Fruit fly (Drosophila melanogaster): ENCODE data around the gene CG13728.

Gene CG13728

dm6 chr3L:17364023-17364422, 18.5 kb downstream of the CG13728 start:
- TF ChIP-seq vnd (GFP tag; IDR thresholded peaks at IDR 0.05; ENCODE audit: partially characterized antibody) (0 out of 3 replicates have a peak, but pooled peaks have one; percentile 12), sqz (GFP tag; optimal IDR thresholded peaks at IDR 0.05) (peak; percentile 55), pros (GFP tag; optimal IDR thresholded peaks at IDR 0.05) (peak; percentile 72), tap (tag; optimal IDR thresholded peaks at IDR 0.05) (peak; percentile 50), Dek (tag; optimal IDR thresholded peaks at IDR 0.05) (no peak), tll (GFP tag; optimal IDR thresholded peaks at IDR 0.05) (peak in 1 of 2 experiments; percentile 62), CG4360 (GFP tag; IDR thresholded peaks at IDR 0.05) (peak; percentile 55; the same call in 1 of the 2 replicates), CG13894 (tag; optimal IDR thresholded peaks at IDR 0.05) (peak; percentile 14), oc (tag; optimal IDR thresholded peaks at IDR 0.05) (peak; percentile 89), Hr3 (GFP tag; optimal IDR thresholded peaks at IDR 0.05) (no peak), Spps (tag; optimal IDR thresholded peaks at IDR 0.05) (no peak)

- TF ChIP-seq Hand (GFP tag; optimal IDR thresholded peaks at IDR 0.05), result no peak
- TF ChIP-seq CG4360 (GFP tag; IDR thresholded peaks at IDR 0.05), result no peak
- TF ChIP-seq Tbp (GFP tag; optimal IDR thresholded peaks at IDR 0.05), result no peak
- peak; percentile 66 for TF ChIP-seq grn (GFP tag; optimal IDR thresholded peaks at IDR 0.05)
- TF ChIP-seq Doc2 (GFP tag; IDR thresholded peaks at IDR 0.05), result no peak
- TF ChIP-seq sens (GFP tag), result peak; percentile 23
- TF ChIP-seq CG8944 (GFP tag; optimal IDR thresholded peaks at IDR 0.05), result no peak
- peak; percentile 80 for TF ChIP-seq zen (tag; optimal IDR thresholded peaks at IDR 0.05)
- peak; percentile 27 for TF ChIP-seq nerfin-1 (tag; optimal IDR thresholded peaks at IDR 0.05)
- no peak for TF ChIP-seq CoRest (tag; optimal IDR thresholded peaks at IDR 0.05)
- TF ChIP-seq tll (GFP tag; optimal IDR thresholded peaks at IDR 0.05), result peak in 1 of 2 experiments; percentile 35
- peak; percentile 68 for TF ChIP-seq oc (tag; optimal IDR thresholded peaks at IDR 0.05)
- TF ChIP-seq pros (GFP tag; optimal IDR thresholded peaks at IDR 0.05), result peak; percentile 21
- no peak for TF ChIP-seq HHEX (GFP tag; optimal IDR thresholded peaks at IDR 0.05)
- TF ChIP-seq CG7357 (GFP tag; IDR thresholded peaks at IDR 0.05), result 0 out of 3 replicates have a peak, but pooled peaks have one; percentile 17
- TF ChIP-seq chinmo (GFP tag; IDR thresholded peaks at IDR 0.05; ENCODE audit: partially characterized antibody), result no peak
- no peak for TF ChIP-seq tap (tag; optimal IDR thresholded peaks at IDR 0.05)
- TF ChIP-seq CG18764 (GFP tag; optimal IDR thresholded peaks at IDR 0.05), result no peak
- TF ChIP-seq CG17802 (tag; optimal IDR thresholded peaks at IDR 0.05), result no peak
- TF ChIP-seq CG13296 (GFP tag; optimal IDR thresholded peaks at IDR 0.05), result no peak
Measured at dm6 chr3L:17362940-17363339, 19.6 kb downstream of the CG13728 start.

dm6 chr3L:17361925-17362324, 20.6 kb downstream of the CG13728 start:
- no peak for TF ChIP-seq CG4820 (GFP tag; optimal IDR thresholded peaks at IDR 0.05)
- no peak for TF ChIP-seq CG11093 (GFP tag; IDR thresholded peaks at IDR 0.05)
- no peak for TF ChIP-seq bbx (GFP tag; IDR thresholded peaks at IDR 0.05; ENCODE audit: partially characterized antibody)
- TF ChIP-seq wdn (GFP tag; IDR thresholded peaks at IDR 0.05), result no peak
- TF ChIP-seq CG4424 (GFP tag; optimal IDR thresholded peaks at IDR 0.05), result no peak
- no peak for TF ChIP-seq CG17912 (GFP tag; optimal IDR thresholded peaks at IDR 0.05)
- no peak for TF ChIP-seq ham (GFP tag; IDR thresholded peaks at IDR 0.05)
- no peak for TF ChIP-seq sens-2 (GFP tag; IDR thresholded peaks at IDR 0.05)
- TF ChIP-seq CG4617 (GFP tag; optimal IDR thresholded peaks at IDR 0.05; ENCODE audit: borderline replicate concordance), result no peak
- no peak for TF ChIP-seq CG12391 (tag; optimal IDR thresholded peaks at IDR 0.05)
- TF ChIP-seq ATbp (GFP tag; optimal IDR thresholded peaks at IDR 0.05), result no peak
- TF ChIP-seq CG13296 (GFP tag; optimal IDR thresholded peaks at IDR 0.05), result no peak
- no peak for TF ChIP-seq CG34376 (GFP tag; optimal IDR thresholded peaks at IDR 0.05)
- TF ChIP-seq Abd-B (GFP tag; optimal IDR thresholded peaks at IDR 0.05), result no peak
- TF ChIP-seq TFAM (GFP tag; optimal IDR thresholded peaks at IDR 0.05), result no peak
- TF ChIP-seq Mad (GFP tag; optimal IDR thresholded peaks at IDR 0.05), result no peak
- no peak for TF ChIP-seq Rx (GFP tag; IDR thresholded peaks at IDR 0.05)
- TF ChIP-seq pzg (GFP tag; optimal IDR thresholded peaks at IDR 0.05), result no peak
- peak; percentile 3 for TF ChIP-seq kni (GFP tag; optimal IDR thresholded peaks at IDR 0.05)
- no peak for TF ChIP-seq CG15696 (tag; optimal IDR thresholded peaks at IDR 0.05)
- TF ChIP-seq pros (GFP tag; optimal IDR thresholded peaks at IDR 0.05), result peak; percentile 94
- no peak for TF ChIP-seq row (GFP tag; IDR thresholded peaks at IDR 0.05)
- no peak for TF ChIP-seq amos (GFP tag; IDR thresholded peaks at IDR 0.05; ENCODE audit: partially characterized antibody)
- no peak for TF ChIP-seq cwo (GFP tag; optimal IDR thresholded peaks at IDR 0.05)

Measured in whole organism, embryonic.